Worm (Caenorhabditis elegans): ENCODE data around the gene C43F9.4.
A peak's percentile ranks its signal among the peaks of the same experiment; 100 is the strongest.

The C43F9.4 gene

ce11 chrIV:10571020-10571419 is 18.0 kb downstream of the C43F9.4 start:
- TF ChIP-seq pha-4 (tag; optimal IDR thresholded peaks at IDR 0.05) (no peak), ceh-22 (tag; optimal IDR thresholded peaks at IDR 0.05) (no peak), unc-42 (tag; optimal IDR thresholded peaks at IDR 0.05) (peak; percentile 69)

- TF ChIP-seq K02D7.2 (tag; optimal IDR thresholded peaks at IDR 0.05) (no peak), unc-42 (tag; optimal IDR thresholded peaks at IDR 0.05) (no peak), ceh-34 (tag; optimal IDR thresholded peaks at IDR 0.05) (no peak), ref-2 (tag; optimal IDR thresholded peaks at IDR 0.05) (peak; percentile 31), ceh-6 (GFP tag; optimal IDR thresholded peaks at IDR 0.05) (no peak), ceh-48 (tag; optimal IDR thresholded peaks at IDR 0.05) (no peak), odd-2 (tag; optimal IDR thresholded peaks at IDR 0.05) (no peak)
Measured at ce11 chrIV:10570065-10570464, 18.9 kb downstream of the C43F9.4 start.

ce11 chrIV:10567822-10568221 is 21.1 kb downstream of the C43F9.4 start:
- TF ChIP-seq pha-4 (tag; optimal IDR thresholded peaks at IDR 0.05), result no peak
- TF ChIP-seq ceh-2 (tag; optimal IDR thresholded peaks at IDR 0.05), result no peak
- no peak for TF ChIP-seq zip-5 (tag; optimal IDR thresholded peaks at IDR 0.05)
- no peak for TF ChIP-seq gmeb-2 (tag; optimal IDR thresholded peaks at IDR 0.05)
- TF ChIP-seq dve-1 (tag; optimal IDR thresholded peaks at IDR 0.05), result no peak
- TF ChIP-seq unc-86 (tag; optimal IDR thresholded peaks at IDR 0.05), result no peak
- no peak for TF ChIP-seq dmd-4 (tag; optimal IDR thresholded peaks at IDR 0.05; ENCODE audit: borderline replicate concordance)
- no peak for TF ChIP-seq ttx-3 (tag; optimal IDR thresholded peaks at IDR 0.05)
- TF ChIP-seq mec-3 (tag; optimal IDR thresholded peaks at IDR 0.05; ENCODE audit: borderline replicate concordance), result no peak
- no peak for TF ChIP-seq ztf-16 (tag; optimal IDR thresholded peaks at IDR 0.05)
- no peak for TF ChIP-seq ahr-1 (tag; optimal IDR thresholded peaks at IDR 0.05)
- no peak for TF ChIP-seq rnt-1 (tag; optimal IDR thresholded peaks at IDR 0.05)

ce11 chrIV:10565282-10565681 is 23.7 kb downstream of the C43F9.4 start:
- TF ChIP-seq unc-42 (tag; optimal IDR thresholded peaks at IDR 0.05), result peak; percentile 10
- no peak for TF ChIP-seq ceh-34 (tag; optimal IDR thresholded peaks at IDR 0.05)
- TF ChIP-seq ceh-2 (tag; optimal IDR thresholded peaks at IDR 0.05), result no peak

ce11 chrIV:10564613-10565012 is 24.4 kb downstream of the C43F9.4 start:
- no peak for TF ChIP-seq lim-6 (tag; optimal IDR thresholded peaks at IDR 0.05)
- TF ChIP-seq C08G9.2 (tag; optimal IDR thresholded peaks at IDR 0.05), result no peak
- TF ChIP-seq ahr-1 (tag; optimal IDR thresholded peaks at IDR 0.05), result no peak
- no peak for TF ChIP-seq mec-3 (tag; optimal IDR thresholded peaks at IDR 0.05; ENCODE audit: borderline replicate concordance)
- TF ChIP-seq pag-3 (tag; optimal IDR thresholded peaks at IDR 0.05; ENCODE audit: borderline replicate concordance), result no peak
- TF ChIP-seq nhr-232 (tag; optimal IDR thresholded peaks at IDR 0.05), result no peak
- TF ChIP-seq ceh-24 (tag; optimal IDR thresholded peaks at IDR 0.05), result no peak
- TF ChIP-seq fkh-6 (tag; optimal IDR thresholded peaks at IDR 0.05), result no peak
- TF ChIP-seq pha-2 (tag; optimal IDR thresholded peaks at IDR 0.05), result no peak
- no peak for TF ChIP-seq madf-2 (tag; optimal IDR thresholded peaks at IDR 0.05)
- TF ChIP-seq fkh-10 (GFP tag; optimal IDR thresholded peaks at IDR 0.05), result no peak
- TF ChIP-seq hlh-30 (tag; optimal IDR thresholded peaks at IDR 0.05; ENCODE audit: insufficient read depth), result no peak
- TF ChIP-seq hlh-8 (tag; optimal IDR thresholded peaks at IDR 0.05), result no peak
- TF ChIP-seq zip-5 (tag; optimal IDR thresholded peaks at IDR 0.05), result no peak
- no peak for TF ChIP-seq pha-4 (tag; optimal IDR thresholded peaks at IDR 0.05)
- no peak for TF ChIP-seq ttx-3 (tag; optimal IDR thresholded peaks at IDR 0.05)
- TF ChIP-seq ama-1 (optimal IDR thresholded peaks at IDR 0.05), result no peak
- no peak for TF ChIP-seq odd-2 (tag; optimal IDR thresholded peaks at IDR 0.05)

ce11 chrIV:10561605-10562004 is 27.4 kb downstream of the C43F9.4 start, which contains the start of gene him-8:
Gene him-8, plus strand, starts transcription at chrIV:10561905.
- TF ChIP-seq ceh-18 (tag; optimal IDR thresholded peaks at IDR 0.05) (no peak), ahr-1 (tag; optimal IDR thresholded peaks at IDR 0.05) (no peak), ceh-6 (GFP tag; optimal IDR thresholded peaks at IDR 0.05) (no peak), fax-1 (tag; optimal IDR thresholded peaks at IDR 0.05) (no peak), nhr-232 (tag; optimal IDR thresholded peaks at IDR 0.05) (no peak), dmd-4 (tag; optimal IDR thresholded peaks at IDR 0.05; ENCODE audit: borderline replicate concordance) (no peak), unc-42 (tag; optimal IDR thresholded peaks at IDR 0.05) (no peak), pros-1 (tag; optimal IDR thresholded peaks at IDR 0.05) (no peak), nhr-11 (tag; optimal IDR thresholded peaks at IDR 0.05) (no peak), ref-2 (tag; optimal IDR thresholded peaks at IDR 0.05) (no peak), npax-4 (tag; optimal IDR thresholded peaks at IDR 0.05) (no peak), mec-3 (tag; optimal IDR thresholded peaks at IDR 0.05; ENCODE audit: borderline replicate concordance) (no peak), rnt-1 (tag; optimal IDR thresholded peaks at IDR 0.05) (no peak), K02D7.2 (tag; optimal IDR thresholded peaks at IDR 0.05) (no peak), sox-4 (tag; optimal IDR thresholded peaks at IDR 0.05) (no peak)

Measured in whole organism, late embryonic.